Worm (Caenorhabditis elegans): ENCODE data around the gene F58E2.5.
"Not testable (repeated sequence)": the region's sequence is repeated elsewhere in the genome, so short reads cannot be mapped to it uniquely, and the experiment has no call there.

- TF ChIP-seq dao-5, him-1 (tag; optimal IDR thresholded peaks at IDR 0.05): not testable (repeated sequence)
These were observed 11.3 kb upstream of the F58E2.5 start, which contains the start of gene C04C3.7 for ce11 chrIV:3433387-3433786.

All from whole organism, L4/young adult.